Worm (Caenorhabditis elegans) whole organism, young adult: ENCODE results near the gene nurf-1.

Experiments used
- F52B5.7 ChIP-seq: sonication (generic microtip); optimal IDR thresholded peaks from 2 replicates; lab custom pipeline; 2016; ENCODE audit warnings: mild to moderate bottlenecking, missing genetic modification characterization, missing compliant biosample characterization
- F57C9.4 ChIP-seq: sonication (generic microtip); optimal IDR thresholded peaks from 2 replicates; lab custom pipeline; 2017; ENCODE audit warnings: mild to moderate bottlenecking, missing genetic modification characterization, missing compliant biosample characterization
- ama-1 ChIP-seq, 3 experiments: fragments of 150-350 bp in 1 of 3; sonication (generic microtip) in 2 of 3; optimal IDR thresholded peaks; 2 replicates each; lab custom pipeline; 2014 to 2018; ENCODE audit warnings: missing biosample characterization in 2 of 3, missing genetic modification characterization in 2 of 3, missing genetic modification reagents in 2 of 3
- ceh-40 ChIP-seq: fragments of 200-800 bp; sonication (Bioruptor generic); IDR thresholded peaks from 2 replicates; pipeline ENCODE4 v1.3.6; 2022; ENCODE audit warnings: missing genetic modification characterization, missing compliant biosample characterization
- dox-1 ChIP-seq: fragments of 200-800 bp; sonication (Bioruptor generic); IDR thresholded peaks from 2 replicates; pipeline ENCODE4 v1.3.6; 2022; ENCODE audit warnings: missing genetic modification reagents, missing genetic modification characterization, missing compliant biosample characterization
- ekl-4 ChIP-seq: fragments of 200-800 bp; sonication (Bioruptor generic); IDR thresholded peaks from 2 replicates; pipeline ENCODE4 v1.3.6; 2022; ENCODE audit warnings: missing genetic modification reagents, missing genetic modification characterization, missing compliant biosample characterization
- lin-35 ChIP-seq, 3 experiments: fragments of 150-350 bp in 2 of 3; sonication (generic microtip) in 1 of 3; optimal IDR thresholded peaks; 2 replicates each; lab custom pipeline; 2014 to 2018; ENCODE audit warnings: missing biosample characterization in 3 of 3, missing genetic modification characterization in 3 of 3, missing genetic modification reagents in 3 of 3
- lin-40 ChIP-seq: sonication (generic microtip); optimal IDR thresholded peaks from 2 replicates; lab custom pipeline; 2016; ENCODE audit warnings: missing genetic modification characterization, mild to moderate bottlenecking, missing compliant biosample characterization, missing genotype, missing genetic modification reagents
- nfya-1 ChIP-seq: sonication (generic microtip); optimal IDR thresholded peaks from 2 replicates; lab custom pipeline; 2017; ENCODE audit warnings: antibody characterized with exemption, missing compliant biosample characterization, missing genetic modification characterization, borderline replicate concordance; ENCODE audit not compliant: insufficient read depth
- pha-4 ChIP-seq: fragments of 150-350 bp; sonication (generic microtip); optimal IDR thresholded peaks from 2 replicates; lab custom pipeline; 2014; ENCODE audit warnings: missing biosample characterization, missing genetic modification reagents, missing genetic modification characterization
- snpc-1.1 ChIP-seq: sonication (generic microtip); optimal IDR thresholded peaks from 2 replicates; lab custom pipeline; 2017; ENCODE audit warnings: missing genetic modification characterization, mild to moderate bottlenecking, missing compliant biosample characterization, antibody characterized with exemption, moderate library complexity, missing genotype, missing genetic modification reagents; ENCODE audit not compliant: insufficient read depth
- snpc-4 ChIP-seq, 5 experiments: fragments of 150-350 bp in 1 of 5; sonication (generic microtip) in 4 of 5; optimal IDR thresholded peaks; 2 replicates each; lab custom pipeline; 2014 to 2018; ENCODE audit warnings: missing genetic modification characterization in 5 of 5, missing biosample characterization in 3 of 5, antibody characterized with exemption in 2 of 5, mild to moderate bottlenecking in 2 of 5, missing compliant biosample characterization in 2 of 5, missing genotype in 2 of 5, moderate library complexity in 2 of 5, missing genetic modification reagents in 1 of 5
- unc-62 ChIP-seq: fragments of 150-350 bp; optimal IDR thresholded peaks from 2 replicates; lab custom pipeline; 2014; ENCODE audit warnings: missing biosample characterization, missing genetic modification reagents, missing genetic modification characterization

ce11 chrII:14408312-14408711 lies 17.8 kb downstream of the nurf-1 start, which contains the start of gene F26H11.4:
- TF ChIP-seq ama-1 (optimal IDR thresholded peaks at IDR 0.05; lab: Kevin White, UChicago) (no peak), ama-1 (GFP tag; optimal IDR thresholded peaks at IDR 0.05; lab: Kevin White, UChicago) (no peak), unc-62 (GFP tag; lab: Kevin White, UChicago) (no peak), F57C9.4 (tag; lab: Kevin White, UChicago) (no peak), pha-4 (no peak), F52B5.7 (tag; lab: Kevin White, UChicago) (no peak), nfya-1 (tag; lab: Kevin White, UChicago) (no peak), ekl-4 (GFP tag; lab: Robert Waterston, UW) (no peak), dox-1 (no peak), snpc-4 (GFP tag; optimal IDR thresholded peaks at IDR 0.05; lab: Kevin White, UChicago) (no peak), snpc-4 (tag; optimal IDR thresholded peaks at IDR 0.05; lab: Kevin White, UChicago) (no peak), snpc-1.1 (no peak), lin-40 (tag; lab: Kevin White, UChicago) (no peak), lin-35 (GFP tag; optimal IDR thresholded peaks at IDR 0.05; lab: Kevin White, UChicago) (no peak), ceh-40 (GFP tag; lab: Robert Waterston, UW) (no peak)
